Fruit fly (Drosophila melanogaster): Measurements from ENCODE around the gene CG10492.

Gene CG10492

DNA sequence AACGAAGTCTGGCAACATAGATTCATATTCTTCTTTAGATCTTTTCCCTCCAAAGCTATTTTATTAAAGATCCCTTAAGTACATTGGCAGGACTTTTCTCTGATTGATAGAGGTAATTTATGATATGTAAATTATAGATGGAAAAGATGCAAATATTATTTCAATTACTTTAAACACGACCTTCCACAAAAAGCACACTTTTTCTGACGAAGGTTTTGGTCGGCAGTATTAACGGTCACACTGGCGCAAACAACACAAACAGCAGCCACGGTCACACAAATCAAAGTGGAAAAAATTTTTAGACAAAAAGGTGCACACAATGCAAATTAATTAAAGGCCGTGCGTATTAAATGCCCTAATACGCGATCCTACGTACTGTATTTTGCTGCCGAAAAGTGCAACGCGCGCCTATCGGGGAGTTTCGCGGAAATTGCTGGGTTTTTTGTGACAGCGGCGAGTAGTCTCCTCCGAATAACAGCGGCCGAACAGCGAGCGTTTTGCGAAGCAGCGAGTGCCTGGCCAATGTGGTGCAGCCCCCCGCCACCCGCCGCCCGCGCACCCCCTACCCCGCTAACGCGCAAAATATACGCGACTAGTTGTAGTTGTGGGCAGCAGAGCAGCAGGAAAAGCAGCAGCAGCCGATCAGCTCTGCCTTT, at the start of gene CG10492:
Gene CG10492 (plus strand): TSS at position 219 of the 656 bp plus-strand sequence.
- TF ChIP-seq usp (GFP tag; optimal IDR thresholded peaks at IDR 0.05): no peak
- no peak for TF ChIP-seq CG8478 (optimal IDR thresholded peaks at IDR 0.05)
- no peak for TF ChIP-seq EcR (GFP tag; optimal IDR thresholded peaks at IDR 0.05)
- no peak for TF ChIP-seq psq (optimal IDR thresholded peaks at IDR 0.05)
- TF ChIP-seq Dll (optimal IDR thresholded peaks at IDR 0.05): no peak
- TF ChIP-seq pan (optimal IDR thresholded peaks at IDR 0.05): no peak

DNA sequence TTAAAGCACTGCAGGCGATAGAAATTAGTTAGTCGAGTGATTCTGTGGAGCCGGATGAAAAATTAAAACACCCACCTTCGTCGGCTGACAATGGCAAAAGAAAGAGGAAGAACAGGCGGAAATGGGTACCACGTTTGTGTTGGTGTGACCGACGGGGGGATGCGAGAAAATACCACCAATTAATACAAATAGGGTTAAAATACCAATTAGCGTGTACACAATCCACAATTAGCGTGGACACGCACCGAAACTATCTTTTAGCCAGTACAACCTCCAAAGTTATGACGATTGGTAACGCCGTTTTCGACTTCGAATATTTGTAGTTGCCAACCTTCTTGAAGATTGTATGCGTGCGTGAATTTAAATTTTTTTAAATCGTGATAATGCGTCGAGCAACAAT, 44.7 kb upstream of the CG10492 start, which contains the start of gene RpL30:
Gene RpL30 (minus strand): TSS at position 177 of the 400 bp plus-strand sequence.
- TF ChIP-seq EcR (GFP tag; optimal IDR thresholded peaks at IDR 0.05) (no peak), CG8478 (optimal IDR thresholded peaks at IDR 0.05) (no peak)

dm6 chr2L:19010037-19010436, 43.8 kb upstream of the CG10492 start:
- TF ChIP-seq EcR (GFP tag; optimal IDR thresholded peaks at IDR 0.05) (no peak), Dll (optimal IDR thresholded peaks at IDR 0.05) (no peak), pan (optimal IDR thresholded peaks at IDR 0.05) (no peak), CG8478 (optimal IDR thresholded peaks at IDR 0.05) (no peak)

- TF ChIP-seq pan (optimal IDR thresholded peaks at IDR 0.05) (no peak), usp (GFP tag; optimal IDR thresholded peaks at IDR 0.05) (no peak), EcR (GFP tag; optimal IDR thresholded peaks at IDR 0.05) (no peak), Dll (optimal IDR thresholded peaks at IDR 0.05) (no peak)
Observed at dm6 chr2L:19010566-19010965, 43.3 kb upstream of the CG10492 start, which contains the start of gene robl37BC. robl37BC (plus strand) TSS chr2L:19010866.

DNA sequence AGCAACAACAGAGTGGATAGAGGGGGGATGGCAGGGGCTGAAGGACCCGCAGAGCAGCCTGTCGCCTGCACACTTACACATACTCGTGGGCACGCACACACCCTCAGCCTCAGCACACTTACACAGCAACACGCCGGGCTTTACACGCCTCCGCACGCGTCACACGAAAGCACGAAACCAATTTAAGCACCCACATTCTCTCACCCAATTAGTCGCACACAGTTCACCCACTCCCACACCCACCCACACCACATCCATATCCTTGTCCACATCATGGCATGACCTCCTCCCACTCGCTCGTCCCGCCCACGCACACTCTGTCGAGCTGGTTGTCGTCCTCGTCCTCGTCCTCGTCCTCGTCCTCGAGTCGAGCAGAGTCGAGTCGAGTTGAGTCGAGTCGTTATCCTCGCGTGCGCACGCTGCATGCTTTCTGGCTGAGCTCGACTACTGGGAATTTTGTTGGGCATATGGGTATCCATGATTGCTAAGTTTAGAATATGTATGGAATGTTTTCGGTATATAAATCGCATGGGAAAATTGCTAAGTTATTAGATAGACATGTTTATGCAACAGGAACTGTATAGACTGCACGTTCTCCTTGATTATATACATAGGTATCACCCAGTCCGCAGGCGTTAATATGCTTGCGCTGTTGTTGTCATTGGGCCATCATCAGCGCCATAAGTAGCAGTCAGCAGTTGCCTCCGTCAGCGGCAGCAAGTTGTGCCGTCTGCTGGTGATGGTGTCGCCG, 41.8 kb upstream of the CG10492 start:
- no peak for TF ChIP-seq psq (optimal IDR thresholded peaks at IDR 0.05)
- no peak for TF ChIP-seq CG8478 (optimal IDR thresholded peaks at IDR 0.05)
- TF ChIP-seq Dll (optimal IDR thresholded peaks at IDR 0.05): no peak
- no peak for TF ChIP-seq EcR (GFP tag; optimal IDR thresholded peaks at IDR 0.05)
- TF ChIP-seq usp (GFP tag; optimal IDR thresholded peaks at IDR 0.05): no peak
- TF ChIP-seq pan (optimal IDR thresholded peaks at IDR 0.05): peak; percentile 62

- TF ChIP-seq CG8478 (optimal IDR thresholded peaks at IDR 0.05) (no peak), usp (GFP tag; optimal IDR thresholded peaks at IDR 0.05) (no peak), pan (optimal IDR thresholded peaks at IDR 0.05) (no peak), psq (optimal IDR thresholded peaks at IDR 0.05) (no peak), EcR (GFP tag; optimal IDR thresholded peaks at IDR 0.05) (no peak), Dll (optimal IDR thresholded peaks at IDR 0.05) (no peak)
Observed at dm6 chr2L:19012776-19013328, 41.0 kb upstream of the CG10492 start.

dm6 chr2L:19014032-19014880, 39.6 kb upstream of the CG10492 start:
- TF ChIP-seq psq (optimal IDR thresholded peaks at IDR 0.05): no peak
- no peak for TF ChIP-seq CG8478 (optimal IDR thresholded peaks at IDR 0.05)
- TF ChIP-seq Dll (optimal IDR thresholded peaks at IDR 0.05): no peak
- no peak for TF ChIP-seq usp (GFP tag; optimal IDR thresholded peaks at IDR 0.05)
- TF ChIP-seq EcR (GFP tag; optimal IDR thresholded peaks at IDR 0.05): no peak
- TF ChIP-seq pan (optimal IDR thresholded peaks at IDR 0.05): no peak

DNA sequence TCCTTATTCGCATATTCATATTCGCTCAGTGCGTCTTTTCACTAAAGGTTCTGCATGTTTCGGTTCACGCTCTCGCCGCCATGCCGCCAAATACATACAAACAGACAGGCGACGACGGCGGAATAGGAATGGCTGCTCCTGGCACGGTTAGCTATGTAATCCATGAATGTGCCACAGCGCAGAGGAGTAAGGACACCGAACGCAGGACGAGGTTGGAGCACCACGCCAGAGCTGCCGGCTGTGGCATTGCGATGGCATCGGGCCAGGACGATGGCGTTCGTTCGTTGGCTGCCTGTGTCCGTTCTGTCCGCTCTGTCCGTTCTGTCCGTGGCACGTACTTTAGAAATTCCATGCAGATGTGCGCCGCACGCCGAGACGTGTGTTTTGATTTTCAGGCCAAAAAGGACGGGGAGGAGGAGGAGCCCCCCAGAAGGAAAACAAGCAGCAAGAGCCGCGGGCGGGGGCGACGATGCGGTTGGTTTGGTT, 39.0 kb upstream of the CG10492 start:
- TF ChIP-seq pan (optimal IDR thresholded peaks at IDR 0.05): no peak
- TF ChIP-seq CG8478 (optimal IDR thresholded peaks at IDR 0.05): no peak
- no peak for TF ChIP-seq EcR (GFP tag; optimal IDR thresholded peaks at IDR 0.05)
- no peak for TF ChIP-seq usp (GFP tag; optimal IDR thresholded peaks at IDR 0.05)
- TF ChIP-seq Dll (optimal IDR thresholded peaks at IDR 0.05): no peak
- no peak for TF ChIP-seq psq (optimal IDR thresholded peaks at IDR 0.05)

- no peak for TF ChIP-seq CG8478 (optimal IDR thresholded peaks at IDR 0.05)
Observed at dm6 chr2L:19015628-19016027, 38.2 kb upstream of the CG10492 start.

- TF ChIP-seq Dll (optimal IDR thresholded peaks at IDR 0.05) (no peak), pan (optimal IDR thresholded peaks at IDR 0.05) (no peak), EcR (GFP tag; optimal IDR thresholded peaks at IDR 0.05) (no peak), CG8478 (optimal IDR thresholded peaks at IDR 0.05) (no peak), psq (optimal IDR thresholded peaks at IDR 0.05) (no peak), usp (GFP tag; optimal IDR thresholded peaks at IDR 0.05) (no peak)
Observed at dm6 chr2L:19017060-19017459, 36.8 kb upstream of the CG10492 start.

DNA sequence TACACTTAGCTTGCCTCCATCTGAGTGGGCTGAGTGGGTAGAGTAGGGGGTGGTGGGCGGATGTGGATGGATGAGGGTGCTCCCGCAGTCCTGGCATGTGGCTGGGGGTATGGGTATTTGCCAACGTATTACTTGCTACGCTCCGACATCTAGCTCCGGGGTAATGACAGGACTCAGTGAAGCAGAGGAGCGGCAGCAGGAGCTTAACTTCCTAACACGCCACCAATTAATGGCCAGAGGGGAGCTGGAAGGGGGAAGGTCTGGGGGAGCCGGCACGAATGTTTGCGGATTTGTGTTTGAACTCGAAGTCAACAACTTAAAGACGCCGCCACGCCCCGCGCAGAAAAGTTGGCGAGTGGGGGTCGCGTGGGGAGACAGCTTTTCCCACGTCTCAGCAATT, 35.6 kb upstream of the CG10492 start:
- TF ChIP-seq usp (GFP tag; optimal IDR thresholded peaks at IDR 0.05): no peak
- no peak for TF ChIP-seq CG8478 (optimal IDR thresholded peaks at IDR 0.05)
- no peak for TF ChIP-seq Dll (optimal IDR thresholded peaks at IDR 0.05)
- no peak for TF ChIP-seq EcR (GFP tag; optimal IDR thresholded peaks at IDR 0.05)
- TF ChIP-seq psq (optimal IDR thresholded peaks at IDR 0.05): no peak
- no peak for TF ChIP-seq pan (optimal IDR thresholded peaks at IDR 0.05)

DNA sequence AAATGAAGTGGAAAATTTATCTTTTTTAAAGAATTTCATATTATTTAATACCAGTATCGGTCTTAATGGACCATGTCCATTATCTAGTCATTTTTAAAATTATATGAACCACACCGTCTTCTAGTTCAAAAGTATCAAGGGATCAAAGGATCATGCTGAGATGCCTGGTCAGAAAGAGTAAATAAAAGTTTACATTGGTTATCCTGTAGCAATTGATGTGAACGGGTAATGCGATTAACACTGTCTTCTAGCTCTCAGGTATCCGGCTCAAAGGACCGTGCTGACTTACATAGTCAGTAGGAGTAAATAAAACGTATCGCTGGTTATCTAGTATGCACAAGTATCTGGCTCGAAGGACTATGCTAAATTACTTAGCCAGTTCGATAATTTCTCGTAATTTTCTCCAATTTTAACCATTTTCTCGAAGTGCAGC, 34.7 kb upstream of the CG10492 start:
- TF ChIP-seq Dll (optimal IDR thresholded peaks at IDR 0.05) (no peak), pan (optimal IDR thresholded peaks at IDR 0.05) (no peak), psq (optimal IDR thresholded peaks at IDR 0.05) (no peak), CG8478 (optimal IDR thresholded peaks at IDR 0.05) (no peak), EcR (GFP tag; optimal IDR thresholded peaks at IDR 0.05) (no peak), usp (GFP tag; optimal IDR thresholded peaks at IDR 0.05) (no peak)
